Worm (Caenorhabditis elegans) whole organism, late embryonic: Measurements from ENCODE around the gene W02C12.2.

Experiments used
- C38D4.7 ChIP-seq: fragments of 200-800 bp; sonication (Bioruptor generic); optimal IDR thresholded peaks from 2 replicates; lab custom pipeline; 2018; ENCODE audit warnings: mild to moderate bottlenecking, missing genetic modification characterization, moderate library complexity, missing compliant biosample characterization
- K09A11.1 ChIP-seq: sonication (generic microtip); optimal IDR thresholded peaks from 2 replicates; lab custom pipeline; 2017; ENCODE audit warnings: antibody characterized with exemption, mild to moderate bottlenecking, missing genetic modification characterization, missing compliant biosample characterization; ENCODE audit not compliant: insufficient read depth
- ahr-1 ChIP-seq: sonication (generic microtip); optimal IDR thresholded peaks from 2 replicates; lab custom pipeline; 2016; ENCODE audit warnings: missing genetic modification characterization, missing compliant biosample characterization
- ceh-14 ChIP-seq: sonication (generic microtip); optimal IDR thresholded peaks from 2 replicates; lab custom pipeline; 2016; ENCODE audit warnings: missing genotype, missing genetic modification characterization, missing compliant biosample characterization
- ceh-18 ChIP-seq: sonication (generic microtip); optimal IDR thresholded peaks from 2 replicates; lab custom pipeline; 2016; ENCODE audit warnings: missing genetic modification characterization, missing compliant biosample characterization
- ceh-2 ChIP-seq: sonication (generic microtip); optimal IDR thresholded peaks from 2 replicates; lab custom pipeline; 2016; ENCODE audit warnings: missing genotype, missing genetic modification characterization, missing compliant biosample characterization
- ceh-31 ChIP-seq: sonication (generic microtip); optimal IDR thresholded peaks from 2 replicates; lab custom pipeline; 2016; ENCODE audit warnings: missing genetic modification characterization, missing compliant biosample characterization
- ceh-9 ChIP-seq: sonication (generic microtip); optimal IDR thresholded peaks from 2 replicates; lab custom pipeline; 2016; ENCODE audit warnings: mild to moderate bottlenecking, missing genetic modification characterization, inconsistent platforms, missing compliant biosample characterization
- che-1 ChIP-seq: sonication (generic microtip); optimal IDR thresholded peaks from 2 replicates; lab custom pipeline; 2016; ENCODE audit warnings: mild to moderate bottlenecking, missing genetic modification characterization, missing compliant biosample characterization
- dve-1 ChIP-seq: sonication (generic microtip); optimal IDR thresholded peaks from 2 replicates; lab custom pipeline; 2017; ENCODE audit warnings: antibody characterized with exemption, mild to moderate bottlenecking, missing genetic modification characterization, missing compliant biosample characterization
- elt-2 ChIP-seq: sonication (generic microtip); optimal IDR thresholded peaks from 2 replicates; lab custom pipeline; 2016; ENCODE audit warnings: missing genetic modification reagents, missing genetic modification characterization, missing compliant biosample characterization
- ets-4 ChIP-seq: sonication (generic microtip); optimal IDR thresholded peaks from 2 replicates; lab custom pipeline; 2016; ENCODE audit warnings: missing genetic modification characterization, missing compliant biosample characterization
- hlh-6 ChIP-seq: sonication (generic microtip); optimal IDR thresholded peaks from 2 replicates; lab custom pipeline; 2016; ENCODE audit warnings: missing genotype, missing genetic modification characterization, missing compliant biosample characterization
- hlh-8 ChIP-seq: sonication (generic microtip); optimal IDR thresholded peaks from 2 replicates; lab custom pipeline; 2016; ENCODE audit warnings: missing genotype, missing genetic modification characterization, missing compliant biosample characterization
- lim-6 ChIP-seq: sonication (generic microtip); optimal IDR thresholded peaks from 2 replicates; lab custom pipeline; 2016; ENCODE audit warnings: missing genetic modification characterization, missing compliant biosample characterization
- lin-11 ChIP-seq: fragments of 200-800 bp; sonication (Bioruptor generic); optimal IDR thresholded peaks from 2 replicates; lab custom pipeline; 2018; ENCODE audit warnings: mild to moderate bottlenecking, missing genetic modification characterization, missing compliant biosample characterization
- mec-3 ChIP-seq: sonication (generic microtip); optimal IDR thresholded peaks from 2 replicates; lab custom pipeline; 2016; ENCODE audit warnings: borderline replicate concordance, missing genetic modification characterization, missing compliant biosample characterization
- nhr-11 ChIP-seq: fragments of 150-350 bp; optimal IDR thresholded peaks from 2 replicates; lab custom pipeline; 2014; ENCODE audit warnings: missing biosample characterization, missing genetic modification characterization
- npax-4 ChIP-seq: sonication (generic microtip); optimal IDR thresholded peaks from 2 replicates; lab custom pipeline; 2016; ENCODE audit warnings: missing genetic modification characterization, missing compliant biosample characterization
- odd-2 ChIP-seq: sonication (generic microtip); optimal IDR thresholded peaks from 2 replicates; lab custom pipeline; 2017; ENCODE audit warnings: antibody characterized with exemption, mild to moderate bottlenecking, missing genetic modification characterization, missing compliant biosample characterization
- pag-3 ChIP-seq: sonication (generic microtip); optimal IDR thresholded peaks from 2 replicates; lab custom pipeline; 2016; ENCODE audit warnings: missing compliant biosample characterization, missing genetic modification characterization, borderline replicate concordance
- pat-9 ChIP-seq: fragments of 200-800 bp; sonication (Bioruptor generic); optimal IDR thresholded peaks from 2 replicates; lab custom pipeline; 2018; ENCODE audit warnings: mild to moderate bottlenecking, missing genetic modification characterization, moderate library complexity, missing compliant biosample characterization
- pros-1 ChIP-seq: fragments of 150-350 bp; optimal IDR thresholded peaks from 2 replicates; lab custom pipeline; 2014; ENCODE audit warnings: missing biosample characterization, missing genetic modification reagents, missing genetic modification characterization
- ref-2 ChIP-seq: sonication (generic microtip); optimal IDR thresholded peaks from 2 replicates; lab custom pipeline; 2016; ENCODE audit warnings: missing genetic modification characterization, missing compliant biosample characterization
- rnt-1 ChIP-seq: sonication (generic microtip); optimal IDR thresholded peaks from 2 replicates; lab custom pipeline; 2016; ENCODE audit warnings: missing genetic modification characterization, missing compliant biosample characterization
- sox-4 ChIP-seq: sonication (generic microtip); optimal IDR thresholded peaks from 2 replicates; lab custom pipeline; 2017; ENCODE audit warnings: mild to moderate bottlenecking, missing genetic modification characterization, inconsistent platforms, missing compliant biosample characterization
- syd-9 ChIP-seq: sonication (generic microtip); optimal IDR thresholded peaks from 2 replicates; lab custom pipeline; 2016; ENCODE audit warnings: mild to moderate bottlenecking, missing genetic modification characterization, moderate library complexity, missing compliant biosample characterization
- tbx-2 ChIP-seq: sonication (generic microtip); optimal IDR thresholded peaks from 2 replicates; lab custom pipeline; 2016; ENCODE audit warnings: missing genetic modification characterization, missing compliant biosample characterization
- tbx-7 ChIP-seq: sonication (generic microtip); optimal IDR thresholded peaks from 2 replicates; lab custom pipeline; 2016; ENCODE audit warnings: missing genotype, missing genetic modification characterization, missing compliant biosample characterization
- unc-3 ChIP-seq, 2 experiments: fragments of 200-800 bp in 1 of 2; sonication (Bioruptor generic) in 1 of 2; sonication (generic microtip) in 1 of 2; conservative IDR thresholded peaks in 1 of 2; optimal IDR thresholded peaks in 1 of 2; 2 replicates each; pipeline versions ENCODE4 v1.3.6 to Lab custom; 2016 to 2022; ENCODE audit warnings: missing compliant biosample characterization in 2 of 2, missing genetic modification characterization in 2 of 2, missing genetic modification reagents in 1 of 2
- unc-42 ChIP-seq: sonication (generic microtip); optimal IDR thresholded peaks from 2 replicates; lab custom pipeline; 2016; ENCODE audit warnings: missing genotype, missing genetic modification characterization, missing compliant biosample characterization
- unc-55 ChIP-seq: sonication (generic microtip); optimal IDR thresholded peaks from 2 replicates; lab custom pipeline; 2017; ENCODE audit warnings: missing biosample characterization, missing genetic modification reagents, missing genetic modification characterization
- zip-5 ChIP-seq: sonication (generic microtip); optimal IDR thresholded peaks from 2 replicates; lab custom pipeline; 2016; ENCODE audit warnings: missing genetic modification characterization, missing compliant biosample characterization
- ztf-16 ChIP-seq: sonication (generic microtip); optimal IDR thresholded peaks from 2 replicates; lab custom pipeline; 2017; ENCODE audit warnings: missing genetic modification characterization, missing compliant biosample characterization

W02C12.2 gene

DNA sequence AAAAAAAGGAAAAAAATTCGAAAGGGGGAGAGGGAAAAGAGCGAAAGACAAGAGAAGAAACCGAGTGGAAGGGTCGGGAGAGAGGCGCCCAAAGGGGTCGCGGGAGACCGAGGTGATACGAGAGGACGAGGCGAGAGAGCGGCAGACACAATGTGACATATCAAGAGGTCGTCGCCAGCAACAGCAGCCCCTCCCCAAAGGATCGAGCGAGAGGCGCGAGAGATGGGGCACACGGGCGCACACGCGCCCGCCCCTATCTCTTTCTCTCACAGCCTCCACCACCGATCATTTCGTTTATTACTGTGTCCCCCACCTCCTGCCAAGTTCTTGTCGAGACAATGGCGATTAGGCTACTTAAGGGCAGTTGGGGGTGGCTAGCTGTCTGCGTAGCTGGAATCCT lies 20.4 kb upstream of the W02C12.2 start (continued):
- TF ChIP-seq ceh-14 (tag; lab: Kevin White, UChicago), result no peak
- TF ChIP-seq unc-42 (tag; lab: Kevin White, UChicago), result no peak
- TF ChIP-seq mec-3, result no peak
- no peak for TF ChIP-seq C38D4.7 (GFP tag; lab: Kevin White, UChicago)
- no peak for TF ChIP-seq hlh-8 (tag; lab: Kevin White, UChicago)
- no peak for TF ChIP-seq ceh-31 (tag; lab: Kevin White, UChicago)
- peak; percentile 2 for TF ChIP-seq pros-1 (tag; lab: Kevin White, UChicago)
- TF ChIP-seq lin-11 (tag; lab: Kevin White, UChicago), result no peak
- no peak for TF ChIP-seq pag-3 (tag; lab: Kevin White, UChicago)
- TF ChIP-seq ztf-16 (tag; lab: Kevin White, UChicago), result no peak
- no peak for TF ChIP-seq elt-2 (tag; lab: Kevin White, UChicago)
- no peak for TF ChIP-seq ahr-1
- TF ChIP-seq lim-6, result no peak

DNA sequence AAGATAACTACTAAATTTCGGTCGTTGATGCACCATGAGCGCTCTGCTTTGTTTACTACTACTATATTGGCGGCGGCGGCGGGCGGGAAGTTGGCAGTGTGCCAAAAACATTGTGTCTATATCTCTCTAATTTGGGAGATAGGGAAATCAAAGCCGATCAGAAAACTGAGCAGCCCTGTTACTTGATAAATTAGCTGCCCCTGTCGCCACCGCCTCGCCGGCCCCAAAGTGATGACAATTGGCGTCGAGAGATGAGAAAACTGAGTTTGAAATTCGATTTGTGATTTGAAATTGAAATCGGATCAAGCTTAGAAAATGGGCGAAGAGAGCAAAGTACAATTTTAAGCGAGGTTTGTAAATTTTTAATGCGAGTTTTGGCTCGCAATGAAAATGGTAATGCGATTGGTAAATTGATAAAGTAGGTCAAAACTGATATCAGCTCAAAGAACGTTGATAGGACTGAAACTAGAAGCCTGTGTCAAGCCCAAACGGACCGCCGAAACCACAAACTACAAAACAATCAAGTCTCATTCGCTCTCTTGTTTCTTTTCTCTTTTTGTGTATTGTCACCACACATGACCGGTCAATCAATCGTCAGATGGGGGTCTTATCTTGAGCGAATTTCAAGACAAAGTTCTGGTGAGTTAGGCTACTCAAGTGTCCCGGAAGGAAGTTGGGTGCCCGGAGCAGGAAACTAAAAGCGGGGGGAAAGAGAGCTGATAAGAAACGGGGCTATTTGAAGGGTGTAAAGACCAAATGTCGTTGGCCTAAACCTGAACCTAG lies 19.5 kb upstream of the W02C12.2 start:
- TF ChIP-seq ref-2 (no peak), unc-55 (peak; percentile 2)
- TF ChIP-seq, all 69 proteins: peak for 1

DNA sequence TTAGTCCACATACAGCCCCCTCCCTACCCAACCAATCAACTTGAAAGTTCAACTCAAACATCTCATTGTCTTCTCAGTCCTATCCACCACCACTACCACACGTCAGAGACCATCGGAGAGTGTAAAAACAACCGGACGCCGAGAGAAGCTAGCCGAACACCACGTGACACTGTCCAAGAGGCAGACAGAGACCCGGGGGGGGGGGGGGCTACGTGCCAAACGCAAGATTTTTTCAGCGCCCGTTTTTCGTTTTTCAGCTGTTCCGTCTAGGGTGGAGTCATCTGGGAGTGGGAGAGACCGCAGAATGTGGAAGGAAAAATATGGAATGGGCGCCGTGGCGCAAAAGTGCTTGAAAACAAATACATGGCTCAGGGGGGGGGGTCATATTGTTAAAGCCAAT lies 18.1 kb upstream of the W02C12.2 start:
- TF ChIP-seq ceh-31 (tag; lab: Kevin White, UChicago), result peak; percentile 12
- TF ChIP-seq dve-1 (tag; lab: Kevin White, UChicago), result no peak
- peak; percentile 4 for TF ChIP-seq C38D4.7 (GFP tag; lab: Kevin White, UChicago)
- TF ChIP-seq ets-4 (tag; lab: Kevin White, UChicago), result no peak
- TF ChIP-seq odd-2 (tag; lab: Kevin White, UChicago), result no peak
- TF ChIP-seq npax-4 (tag; lab: Kevin White, UChicago), result no peak
- TF ChIP-seq unc-3 (GFP tag; conservative IDR thresholded peaks at IDR 0.05; lab: Robert Waterston, UW), result no peak
- no peak for TF ChIP-seq unc-3 (tag; optimal IDR thresholded peaks at IDR 0.05; lab: Kevin White, UChicago)
- TF ChIP-seq pat-9 (tag; lab: Kevin White, UChicago), result peak; percentile 13
- no peak for TF ChIP-seq hlh-6 (tag; lab: Kevin White, UChicago)
- no peak for TF ChIP-seq ceh-9
- TF ChIP-seq tbx-7 (tag; lab: Kevin White, UChicago), result no peak
- no peak for TF ChIP-seq ceh-2 (tag; lab: Kevin White, UChicago)
- TF ChIP-seq nhr-11 (tag; lab: Kevin White, UChicago), result no peak
- peak; percentile 36 for TF ChIP-seq ceh-18 (tag; lab: Kevin White, UChicago)
- no peak for TF ChIP-seq tbx-2 (tag; lab: Kevin White, UChicago)
- TF ChIP-seq K09A11.1 (tag; lab: Kevin White, UChicago), result no peak
- no peak for TF ChIP-seq che-1
- no peak for TF ChIP-seq syd-9 (tag; lab: Kevin White, UChicago)
- no peak for TF ChIP-seq zip-5
- TF ChIP-seq ceh-14 (tag; lab: Kevin White, UChicago), result no peak
- no peak for TF ChIP-seq sox-4 (tag; lab: Kevin White, UChicago)
- TF ChIP-seq rnt-1 (tag; lab: Kevin White, UChicago), result peak; percentile 16
- TF ChIP-seq, all 69 proteins: peak for 5
